Worm (Caenorhabditis elegans): ENCODE results near the gene clec-158.

- no peak for TF ChIP-seq egl-27 (tag; optimal IDR thresholded peaks at IDR 0.05)
- no peak for TF ChIP-seq nhr-28 (tag; optimal IDR thresholded peaks at IDR 0.05)
- peak; percentile 31 to 67 for TF ChIP-seq lin-35 (GFP tag; optimal IDR thresholded peaks at IDR 0.05)
- no peak for TF ChIP-seq fkh-8 (tag; optimal IDR thresholded peaks at IDR 0.05)
- TF ChIP-seq nhr-12 (tag; optimal IDR thresholded peaks at IDR 0.05) = no peak
- TF ChIP-seq snu-23 (GFP tag; optimal IDR thresholded peaks at IDR 0.05) = peak; percentile 86
- TF ChIP-seq F16B12.6 (tag; optimal IDR thresholded peaks at IDR 0.05) = no peak
- peak; percentile 74 to 91 for TF ChIP-seq lsy-2 (tag; optimal IDR thresholded peaks at IDR 0.05)
- peak; percentile 51 for TF ChIP-seq ztf-4 (tag; optimal IDR thresholded peaks at IDR 0.05)
- no peak for TF ChIP-seq ceh-8 (GFP tag; optimal IDR thresholded peaks at IDR 0.05)
Observed at ce11 chrIII:6895166-6895565, 35.8 kb upstream of the clec-158 start.
